Fruit fly (Drosophila melanogaster): ENCODE data around the gene CG33285.

- TF ChIP-seq pan (optimal IDR thresholded peaks at IDR 0.05) (no peak), psq (optimal IDR thresholded peaks at IDR 0.05) (no peak), usp (GFP tag; optimal IDR thresholded peaks at IDR 0.05) (no peak), CG8478 (optimal IDR thresholded peaks at IDR 0.05) (no peak)
Observed at dm6 chr3L:21099019-21099447, 10.2 kb upstream of the CG33285 start.
